Fruit fly (Drosophila melanogaster) S2 (cell line): ENCODE data around the gene Cpr65Ec.

Source experiments
- CG8478 ChIP-seq: fragments of >200 bp; optimal IDR thresholded peaks from 2 replicates; lab custom pipeline; 2018
- CTCF ChIP-seq, 2 experiments: fragments of >200 bp; optimal IDR thresholded peaks; 2 replicates each; lab custom pipeline; 2018

Cpr65Ec gene

dm6 chr3L:7137613-7138189, 44.7 kb downstream of the Cpr65Ec start:
- TF ChIP-seq CG8478 (no peak), CTCF (optimal IDR thresholded peaks at IDR 0.05; lab: Kevin White, UChicago) (no peak)

dm6 chr3L:7143283-7143682, 50.3 kb downstream of the Cpr65Ec start:
- TF ChIP-seq CG8478 = no peak
- no peak for TF ChIP-seq CTCF (optimal IDR thresholded peaks at IDR 0.05; lab: Kevin White, UChicago)
